Worm (Caenorhabditis elegans): ENCODE measurements around the gene ttr-21.

- TF ChIP-seq unc-55 (GFP tag; optimal IDR thresholded peaks at IDR 0.05) (no peak), F13H6.1 (tag; optimal IDR thresholded peaks at IDR 0.05) (no peak), lin-11 (tag; optimal IDR thresholded peaks at IDR 0.05) (no peak), che-1 (tag; optimal IDR thresholded peaks at IDR 0.05) (no peak), hlh-13 (GFP tag; optimal IDR thresholded peaks at IDR 0.05) (no peak), ceh-22 (tag; optimal IDR thresholded peaks at IDR 0.05) (no peak), hlh-8 (tag; optimal IDR thresholded peaks at IDR 0.05) (no peak), T23F11.4 (GFP tag; optimal IDR thresholded peaks at IDR 0.05) (no peak), K09A11.1 (tag; optimal IDR thresholded peaks at IDR 0.05; ENCODE audit: insufficient read depth) (no peak), elt-2 (tag; optimal IDR thresholded peaks at IDR 0.05) (no peak), rnt-1 (tag; optimal IDR thresholded peaks at IDR 0.05) (no peak)
Observed at ce11 chrV:13890473-13890872, 36.3 kb upstream of the ttr-21 start, which contains the start of gene lbp-8.

Data from whole organism, late embryonic.